Worm (Caenorhabditis elegans): ENCODE data around the gene F59B2.9.

- no peak for TF ChIP-seq ama-1 (optimal IDR thresholded peaks at IDR 0.05)
- TF ChIP-seq flt-1 (GFP tag; IDR thresholded peaks at IDR 0.05): no peak
- no peak for TF ChIP-seq tbx-37 (GFP tag; conservative IDR thresholded peaks at IDR 0.05)
- no peak for TF ChIP-seq sea-1 (GFP tag; conservative IDR thresholded peaks at IDR 0.05)
- TF ChIP-seq B0310.2 (tag; optimal IDR thresholded peaks at IDR 0.05): no peak
- TF ChIP-seq hnd-1 (tag; optimal IDR thresholded peaks at IDR 0.05): no peak
- TF ChIP-seq pes-1 (GFP tag; IDR thresholded peaks at IDR 0.05): no peak
- no peak for TF ChIP-seq tra-4 (tag; optimal IDR thresholded peaks at IDR 0.05)
- TF ChIP-seq tbx-11 (GFP tag; IDR thresholded peaks at IDR 0.05): no peak
- no peak for TF ChIP-seq F13C5.2 (tag; optimal IDR thresholded peaks at IDR 0.05)
- TF ChIP-seq hmbx-1 (tag; optimal IDR thresholded peaks at IDR 0.05): no peak
- TF ChIP-seq aly-1 (tag; optimal IDR thresholded peaks at IDR 0.05): no peak
- TF ChIP-seq scrt-1 (GFP tag; IDR thresholded peaks at IDR 0.05): no peak
- no peak for TF ChIP-seq hmg-4 (GFP tag; optimal IDR thresholded peaks at IDR 0.05)
Measured at ce11 chrIII:9058959-9059534, 46.8 kb upstream of the F59B2.9 start, which contains the start of gene gst-1.
